Fruit fly (Drosophila melanogaster) whole organism, embryonic: ENCODE data around the gene nkt.

Experiments used
- Adf1 ChIP-seq: fragments of 200-800 bp; sonication (Bioruptor generic); IDR thresholded peaks from 2 replicates; pipeline ENCODE4 v1.3.6; 2022; ENCODE audit warnings: missing biosample characterization, missing genetic modification characterization
- Bgb ChIP-seq: fragments of 200-800 bp; sonication (Bioruptor generic); IDR thresholded peaks from 2 replicates; pipeline ENCODE4 v1.3.6; 2022; ENCODE audit warnings: missing biosample characterization, missing genetic modification characterization; ENCODE audit not compliant: partially characterized antibody
- CG11093 ChIP-seq: fragments of 200-800 bp; sonication (Bioruptor generic); IDR thresholded peaks from 3 replicates; pipeline ENCODE4 v1.3.6; 2022; ENCODE audit warnings: missing biosample characterization, missing genetic modification characterization
- CG11456 ChIP-seq: fragments of 200-800 bp; sonication (Bioruptor generic); IDR thresholded peaks from 3 replicates; pipeline ENCODE4 v1.3.6; 2022; ENCODE audit warnings: missing biosample characterization, missing genetic modification characterization
- CG1233 ChIP-seq: fragments of 200-800 bp; sonication (Bioruptor generic); optimal IDR thresholded peaks from 4 replicates; lab custom pipeline; 2018; ENCODE audit warnings: missing biosample characterization, mild to moderate bottlenecking, missing genetic modification characterization
- CG15479 ChIP-seq: fragments of 200-800 bp; sonication (Bioruptor generic); optimal IDR thresholded peaks from 3 replicates; lab custom pipeline; 2019; ENCODE audit warnings: missing biosample characterization, mild to moderate bottlenecking, missing genetic modification characterization, moderate library complexity
- CG1602 ChIP-seq: fragments of 200-800 bp; sonication (Bioruptor generic); optimal IDR thresholded peaks from 3 replicates; lab custom pipeline; 2016; ENCODE audit warnings: missing biosample characterization, missing genetic modification characterization
- CG1647 ChIP-seq: fragments of 200-800 bp; sonication (Bioruptor generic); optimal IDR thresholded peaks from 3 replicates; lab custom pipeline; 2016; ENCODE audit warnings: missing biosample characterization, missing genetic modification characterization
- CG17385 ChIP-seq: fragments of 200-800 bp; sonication (Bioruptor generic); optimal IDR thresholded peaks from 3 replicates; lab custom pipeline; 2018; ENCODE audit warnings: missing biosample characterization, mild to moderate bottlenecking, missing genetic modification characterization
- CG18476 ChIP-seq: fragments of 200-800 bp; sonication (Bioruptor generic); optimal IDR thresholded peaks from 2 replicates; lab custom pipeline; 2016; ENCODE audit warnings: missing biosample characterization, mild to moderate bottlenecking, missing genetic modification characterization
- CG18599 ChIP-seq: fragments of 200-800 bp; sonication (Bioruptor generic); optimal IDR thresholded peaks from 3 replicates; lab custom pipeline; 2017; ENCODE audit warnings: missing biosample characterization, missing genetic modification characterization, mild to moderate bottlenecking, moderate library complexity, missing genetic modification reagents
- CG3163 ChIP-seq: fragments of 200-800 bp; sonication (Bioruptor generic); optimal IDR thresholded peaks from 3 replicates; lab custom pipeline; 2016; ENCODE audit warnings: missing biosample characterization, missing genetic modification characterization
- CG32532 ChIP-seq: fragments of 200-800 bp; sonication (Bioruptor generic); IDR thresholded peaks from 2 replicates; pipeline ENCODE4 v1.3.6; 2022; ENCODE audit warnings: missing biosample characterization, missing genetic modification characterization
- CG34376 ChIP-seq: fragments of 200-800 bp; sonication (Bioruptor generic); optimal IDR thresholded peaks from 2 replicates; lab custom pipeline; 2018; ENCODE audit warnings: missing biosample characterization, mild to moderate bottlenecking, missing genetic modification characterization
- CG4404 ChIP-seq: fragments of 200-800 bp; sonication (Bioruptor generic); IDR thresholded peaks from 2 replicates; pipeline ENCODE4 v1.3.6; 2022; ENCODE audit warnings: missing biosample characterization, missing genetic modification characterization
- CG6813 ChIP-seq: fragments of 200-800 bp; sonication (Bioruptor generic); optimal IDR thresholded peaks from 2 replicates; lab custom pipeline; 2017; ENCODE audit warnings: missing biosample characterization, missing genetic modification characterization, mild to moderate bottlenecking, moderate library complexity, missing genetic modification reagents
- CG6854 ChIP-seq: fragments of 200-800 bp; sonication (Bioruptor generic); optimal IDR thresholded peaks from 3 replicates; lab custom pipeline; 2017; ENCODE audit warnings: missing biosample characterization, mild to moderate bottlenecking, missing genetic modification characterization
- CG7786 ChIP-seq: fragments of 200-800 bp; sonication (Bioruptor generic); optimal IDR thresholded peaks from 2 replicates; lab custom pipeline; 2016; ENCODE audit warnings: missing biosample characterization, missing genetic modification characterization
- CG8765 ChIP-seq: fragments of 200-800 bp; sonication (Bioruptor generic); IDR thresholded peaks from 2 replicates; pipeline ENCODE4 v1.3.6; 2022; ENCODE audit warnings: missing biosample characterization, missing genetic modification characterization
- CG9876 ChIP-seq: fragments of 200-800 bp; sonication (Bioruptor generic); optimal IDR thresholded peaks from 2 replicates; lab custom pipeline; 2016; ENCODE audit warnings: missing biosample characterization, missing genetic modification characterization
- CrebB ChIP-seq: fragments of 200-800 bp; sonication (Bioruptor generic); optimal IDR thresholded peaks from 3 replicates; lab custom pipeline; 2018; ENCODE audit warnings: missing biosample characterization, mild to moderate bottlenecking, missing genetic modification characterization
- D19A ChIP-seq: fragments of 200-800 bp; optimal IDR thresholded peaks from 3 replicates; lab custom pipeline; 2019; ENCODE audit warnings: missing biosample characterization, mild to moderate bottlenecking, missing genetic modification characterization, moderate library complexity
- Doc2 ChIP-seq: fragments of 200-800 bp; sonication (Bioruptor generic); IDR thresholded peaks from 2 replicates; pipeline ENCODE4 v1.3.6; 2022; ENCODE audit warnings: missing biosample characterization, missing genetic modification characterization
- Doc3 ChIP-seq: fragments of 200-800 bp; sonication (Bioruptor generic); IDR thresholded peaks from 3 replicates; pipeline ENCODE4 v1.3.6; 2022; ENCODE audit warnings: missing biosample characterization, missing genetic modification characterization; ENCODE audit not compliant: partially characterized antibody
- Dp ChIP-seq: fragments of 200-800 bp; sonication (Bioruptor generic); optimal IDR thresholded peaks from 2 replicates; lab custom pipeline; 2018; ENCODE audit warnings: missing biosample characterization, mild to moderate bottlenecking, missing genetic modification characterization, moderate library complexity
- H2.0 ChIP-seq: fragments of 200-800 bp; sonication (Bioruptor generic); IDR thresholded peaks from 2 replicates; pipeline ENCODE4 v1.3.6; 2022; ENCODE audit warnings: missing biosample characterization, missing genetic modification characterization
- Hey ChIP-seq: fragments of 200-800 bp; sonication (Bioruptor generic); optimal IDR thresholded peaks from 3 replicates; lab custom pipeline; 2018; ENCODE audit warnings: missing biosample characterization, mild to moderate bottlenecking, missing genetic modification characterization
- Hr39 ChIP-seq: fragments of >200 bp; optimal IDR thresholded peaks from 2 replicates; lab custom pipeline; 2017
- Hr78 ChIP-seq, 2 experiments: fragments of 200-800 bp in 1 of 2; fragments of >200 bp in 1 of 2; sonication (Bioruptor generic) in 1 of 2; optimal IDR thresholded peaks; 2 replicates each; lab custom pipeline; 2017 to 2019; ENCODE audit warnings: missing biosample characterization in 2 of 2, missing genetic modification characterization in 2 of 2, mild to moderate bottlenecking in 1 of 2, moderate library complexity in 1 of 2
- Kr ChIP-seq: fragments of 200-800 bp; sonication (Bioruptor generic); optimal IDR thresholded peaks from 2 replicates; lab custom pipeline; 2017; ENCODE audit warnings: missing biosample characterization, mild to moderate bottlenecking, missing genetic modification characterization
- Nf-YB ChIP-seq: fragments of 200-800 bp; sonication (Bioruptor generic); optimal IDR thresholded peaks from 3 replicates; lab custom pipeline; 2019; ENCODE audit warnings: missing biosample characterization, mild to moderate bottlenecking, missing genetic modification characterization, moderate library complexity
- Six4 ChIP-seq: fragments of 200-800 bp; sonication (Bioruptor generic); optimal IDR thresholded peaks from 2 replicates; lab custom pipeline; 2016; ENCODE audit warnings: missing biosample characterization, missing genetic modification characterization
- Ssrp ChIP-seq: fragments of 200-800 bp; sonication (Bioruptor generic); optimal IDR thresholded peaks from 2 replicates; lab custom pipeline; 2018; ENCODE audit warnings: missing biosample characterization, mild to moderate bottlenecking, missing genetic modification characterization, moderate library complexity
- Usf ChIP-seq: fragments of 200-800 bp; sonication (Bioruptor generic); optimal IDR thresholded peaks from 2 replicates; lab custom pipeline; 2017; ENCODE audit warnings: missing genotype, missing biosample characterization, missing genetic modification characterization
- Vsx1 ChIP-seq: fragments of 200-800 bp; sonication (Bioruptor generic); optimal IDR thresholded peaks from 2 replicates; lab custom pipeline; 2017; ENCODE audit warnings: missing biosample characterization, mild to moderate bottlenecking, missing genetic modification characterization, missing genetic modification reagents
- YL-1 ChIP-seq: fragments of 200-800 bp; sonication (Bioruptor generic); optimal IDR thresholded peaks from 3 replicates; lab custom pipeline; 2017; ENCODE audit warnings: missing biosample characterization, mild to moderate bottlenecking, missing genetic modification characterization
- br ChIP-seq: fragments of >200 bp; optimal IDR thresholded peaks from 2 replicates; lab custom pipeline; 2017
- emc ChIP-seq: fragments of 200-800 bp; sonication (Bioruptor generic); optimal IDR thresholded peaks from 2 replicates; lab custom pipeline; 2016; ENCODE audit warnings: missing biosample characterization, missing genetic modification characterization
- fd3F ChIP-seq: fragments of 200-800 bp; sonication (Bioruptor generic); optimal IDR thresholded peaks from 2 replicates; lab custom pipeline; 2018; ENCODE audit warnings: missing biosample characterization, mild to moderate bottlenecking, missing genetic modification characterization, moderate library complexity
- gfzf ChIP-seq: fragments of 200-800 bp; sonication (Bioruptor generic); optimal IDR thresholded peaks from 2 replicates; lab custom pipeline; 2016; ENCODE audit warnings: missing biosample characterization, mild to moderate bottlenecking, missing genetic modification characterization, moderate library complexity
- lilli ChIP-seq: fragments of 200-800 bp; sonication (Bioruptor generic); optimal IDR thresholded peaks from 3 replicates; lab custom pipeline; 2016; ENCODE audit warnings: missing biosample characterization, missing genetic modification characterization
- nom ChIP-seq: fragments of 200-800 bp; sonication (Bioruptor generic); optimal IDR thresholded peaks from 2 replicates; lab custom pipeline; 2017; ENCODE audit warnings: missing biosample characterization, missing genetic modification characterization, mild to moderate bottlenecking, moderate library complexity, missing genetic modification reagents
- pita ChIP-seq: fragments of 200-800 bp; sonication (Bioruptor generic); optimal IDR thresholded peaks from 2 replicates; lab custom pipeline; 2017; ENCODE audit warnings: missing biosample characterization, mild to moderate bottlenecking, missing genetic modification characterization
- sc ChIP-seq, 3 experiments: fragments of >200 bp in 2 of 3; fragments of 200-800 bp in 1 of 3; sonication (Bioruptor generic) in 1 of 3; optimal IDR thresholded peaks; 2 replicates in 2 of 3; 3 replicates in 1 of 3; lab custom pipeline; 2017; ENCODE audit warnings: mild to moderate bottlenecking in 1 of 3, missing biosample characterization in 1 of 3, missing genetic modification characterization in 1 of 3, missing genetic modification reagents in 1 of 3
- schlank ChIP-seq: fragments of 200-800 bp; sonication (Bioruptor generic); optimal IDR thresholded peaks from 2 replicates; lab custom pipeline; 2018; ENCODE audit warnings: missing biosample characterization, mild to moderate bottlenecking, missing genetic modification characterization
- slbo ChIP-seq: fragments of 200-800 bp; sonication (Bioruptor generic); IDR thresholded peaks from 2 replicates; pipeline ENCODE4 v1.3.6; 2022; ENCODE audit warnings: missing biosample characterization, missing genetic modification characterization
- stwl ChIP-seq: fragments of 200-800 bp; sonication (Bioruptor generic); optimal IDR thresholded peaks from 3 replicates; lab custom pipeline; 2018; ENCODE audit warnings: missing biosample characterization, mild to moderate bottlenecking, missing genetic modification characterization, moderate library complexity
- tin ChIP-seq: fragments of 200-800 bp; sonication (Bioruptor generic); optimal IDR thresholded peaks from 3 replicates; lab custom pipeline; 2016; ENCODE audit warnings: missing biosample characterization, missing genetic modification characterization

The nkt gene

dm6 chr3L:11169299-11170181 lies 31.6 kb upstream of the nkt start, which contains the start of the genes wls and Adck5 (continued):
- TF ChIP-seq nom = no peak
- TF ChIP-seq YL-1 = peak; percentile 41
- peak; percentile 26 for TF ChIP-seq lilli (GFP tag; lab: Kevin White, UChicago)
- no peak for TF ChIP-seq CG3163 (GFP tag; lab: Kevin White, UChicago)
- no peak for TF ChIP-seq CG4404 (GFP tag; lab: Robert Waterston, UW)
- TF ChIP-seq CG18476 (GFP tag; lab: Kevin White, UChicago) = peak; percentile 39
- no peak for TF ChIP-seq slbo (GFP tag; lab: Robert Waterston, UW)
- peak; percentile 65 for TF ChIP-seq CG6854 (GFP tag; lab: Kevin White, UChicago)
- TF ChIP-seq Dp (GFP tag; lab: Kevin White, UChicago) = peak; percentile 38
- peak; percentile 79 for TF ChIP-seq stwl
- no peak for TF ChIP-seq CG9876 (GFP tag; lab: Kevin White, UChicago)
- no peak for TF ChIP-seq tin (GFP tag; lab: Kevin White, UChicago)
- no peak for TF ChIP-seq sc (optimal IDR thresholded peaks at IDR 0.05; lab: Kevin White, UChicago)
- TF ChIP-seq sc (GFP tag; optimal IDR thresholded peaks at IDR 0.05; lab: Kevin White, UChicago) = peak; percentile 36
- peak in 1 of 2 experiments; percentile 78 for TF ChIP-seq Hr78 (GFP tag; optimal IDR thresholded peaks at IDR 0.05; lab: Kevin White, UChicago)
- peak; percentile 71 for TF ChIP-seq schlank (tag; lab: Kevin White, UChicago)
- peak; percentile 59 for TF ChIP-seq CG34376 (GFP tag; lab: Kevin White, UChicago)
- TF ChIP-seq Bgb = peak; percentile 24; the same call in 1 of the 2 replicates
- peak; percentile 43; the same call in 1 of the 3 replicates for TF ChIP-seq CG11456 (GFP tag; lab: Robert Waterston, UW)
- TF ChIP-seq CG1233 (GFP tag; lab: Kevin White, UChicago) = peak; percentile 41
- TF ChIP-seq Doc3 (GFP tag; lab: Robert Waterston, UW) = no peak
- TF ChIP-seq Usf (GFP tag; lab: Kevin White, UChicago) = no peak
- no peak for TF ChIP-seq pita (GFP tag; lab: Kevin White, UChicago)
- TF ChIP-seq D19A (tag; lab: Kevin White, UChicago) = no peak
- TF ChIP-seq CG1602 = no peak
- TF ChIP-seq Hey (tag; lab: Kevin White, UChicago) = peak; percentile 20
- no peak for TF ChIP-seq Six4 (GFP tag; lab: Kevin White, UChicago)
- TF ChIP-seq Ssrp (tag; lab: Kevin White, UChicago) = peak; percentile 6
- peak; percentile 83 for TF ChIP-seq gfzf
- 0 out of 2 replicates have a peak, but pooled peaks have one; percentile 32 for TF ChIP-seq CG32532 (GFP tag; lab: Robert Waterston, UW)
- TF ChIP-seq CG1647 (GFP tag; lab: Kevin White, UChicago) = no peak
- TF ChIP-seq CG17385 (GFP tag; lab: Kevin White, UChicago) = peak; percentile 56
- peak; percentile 73 for TF ChIP-seq CrebB (tag; lab: Kevin White, UChicago)
- no peak for TF ChIP-seq Kr (GFP tag; lab: Kevin White, UChicago)
- no peak for TF ChIP-seq Hr39
- TF ChIP-seq emc = no peak
- no peak for TF ChIP-seq CG11093 (GFP tag; lab: Robert Waterston, UW)
- TF ChIP-seq br (lab: Kevin White, UChicago) = no peak
- peak; percentile 11; the same call in 1 of the 2 replicates for TF ChIP-seq Adf1 (GFP tag; lab: Robert Waterston, UW)
- no peak for TF ChIP-seq CG8765
- no peak for TF ChIP-seq Doc2 (GFP tag; lab: Robert Waterston, UW)
- no peak for TF ChIP-seq Vsx1 (GFP tag; lab: Kevin White, UChicago)
- 0 out of 2 replicates have a peak, but pooled peaks have one; percentile 16 for TF ChIP-seq H2.0 (GFP tag; lab: Robert Waterston, UW)
- peak; percentile 61 for TF ChIP-seq CG18599 (GFP tag; lab: Kevin White, UChicago)
- peak; percentile 67 for TF ChIP-seq CG6813 (GFP tag; lab: Kevin White, UChicago)
- no peak for TF ChIP-seq CG15479
- TF ChIP-seq CG7786 (GFP tag; lab: Kevin White, UChicago) = peak; percentile 5
- TF ChIP-seq fd3F (GFP tag; lab: Kevin White, UChicago) = peak; percentile 13
- TF ChIP-seq Nf-YB (GFP tag; lab: Kevin White, UChicago) = no peak
